Worm (Caenorhabditis elegans) whole organism, mixed stage, embryonic: Measurements from ENCODE around the gene sea-2.

Experiments used
- M03D4.4 ChIP-seq: sonication (generic microtip); optimal IDR thresholded peaks from 2 replicates; lab custom pipeline; 2017; ENCODE audit warnings: mild to moderate bottlenecking, missing genetic modification characterization, missing compliant biosample characterization
- bed-3 ChIP-seq: fragments of 200-800 bp; sonication (Bioruptor generic); optimal IDR thresholded peaks from 3 replicates; lab custom pipeline; 2018; ENCODE audit warnings: mild to moderate bottlenecking, missing genetic modification characterization, moderate library complexity, missing compliant biosample characterization
- blmp-1 ChIP-seq: fragments of 150-350 bp; optimal IDR thresholded peaks from 2 replicates; lab custom pipeline; 2014; ENCODE audit warnings: missing biosample characterization, missing genetic modification characterization
- ceh-39 ChIP-seq: fragments of 150-350 bp; optimal IDR thresholded peaks from 2 replicates; lab custom pipeline; 2014; ENCODE audit warnings: missing biosample characterization, missing genetic modification characterization
- ceh-43 ChIP-seq: fragments of 200-800 bp; sonication (Bioruptor generic); optimal IDR thresholded peaks from 2 replicates; lab custom pipeline; 2018; ENCODE audit warnings: mild to moderate bottlenecking, missing genetic modification characterization, moderate library complexity, missing compliant biosample characterization
- ceh-83 ChIP-seq: fragments of 200-800 bp; sonication (Bioruptor generic); optimal IDR thresholded peaks from 2 replicates; lab custom pipeline; 2018; ENCODE audit warnings: mild to moderate bottlenecking, missing genetic modification characterization, missing compliant biosample characterization
- ces-1 ChIP-seq: fragments of 150-350 bp; optimal IDR thresholded peaks from 2 replicates; lab custom pipeline; 2014; ENCODE audit warnings: missing biosample characterization, missing genetic modification reagents, missing genetic modification characterization
- cnd-1 ChIP-seq: fragments of 200-800 bp; sonication (Bioruptor generic); optimal IDR thresholded peaks from 2 replicates; lab custom pipeline; 2018; ENCODE audit warnings: mild to moderate bottlenecking, missing genetic modification characterization, missing compliant biosample characterization
- drap-1 ChIP-seq: fragments of 200-800 bp; sonication (Bioruptor generic); optimal IDR thresholded peaks from 3 replicates; lab custom pipeline; 2018; ENCODE audit warnings: mild to moderate bottlenecking, missing genetic modification characterization, missing compliant biosample characterization
- elt-1 ChIP-seq: sonication (generic microtip); optimal IDR thresholded peaks from 2 replicates; lab custom pipeline; 2017; ENCODE audit warnings: missing genetic modification characterization, mild to moderate bottlenecking, missing compliant biosample characterization, antibody characterized with exemption, moderate library complexity, borderline replicate concordance; ENCODE audit not compliant: insufficient read depth
- elt-3 ChIP-seq: fragments of 150-350 bp; optimal IDR thresholded peaks from 2 replicates; lab custom pipeline; 2014; ENCODE audit warnings: missing biosample characterization, missing genetic modification characterization
- flh-1 ChIP-seq: fragments of 200-800 bp; sonication (Bioruptor generic); optimal IDR thresholded peaks from 2 replicates; lab custom pipeline; 2018; ENCODE audit warnings: mild to moderate bottlenecking, missing genetic modification characterization, moderate library complexity, missing compliant biosample characterization
- ham-2 ChIP-seq: fragments of 200-800 bp; sonication (Bioruptor generic); optimal IDR thresholded peaks from 2 replicates; lab custom pipeline; 2018; ENCODE audit warnings: mild to moderate bottlenecking, missing genetic modification characterization, missing compliant biosample characterization
- hlh-1 ChIP-seq: fragments of 150-350 bp; optimal IDR thresholded peaks from 2 replicates; lab custom pipeline; 2014; ENCODE audit warnings: missing biosample characterization, missing genetic modification reagents, missing genetic modification characterization
- lin-13 ChIP-seq: fragments of 150-350 bp; optimal IDR thresholded peaks from 2 replicates; lab custom pipeline; 2014; ENCODE audit warnings: missing biosample characterization, missing genetic modification characterization
- lsy-2 ChIP-seq: fragments of 150-350 bp; optimal IDR thresholded peaks from 2 replicates; lab custom pipeline; 2014; ENCODE audit warnings: missing biosample characterization, missing genetic modification characterization
- mab-5 ChIP-seq: fragments of 150-350 bp; optimal IDR thresholded peaks from 2 replicates; lab custom pipeline; 2014; ENCODE audit warnings: missing biosample characterization, missing genetic modification characterization
- mep-1 ChIP-seq: fragments of 150-350 bp; optimal IDR thresholded peaks from 2 replicates; lab custom pipeline; 2017; ENCODE audit warnings: missing biosample characterization, missing genetic modification reagents, missing genetic modification characterization, inconsistent platforms
- mls-2 ChIP-seq: sonication (generic microtip); optimal IDR thresholded peaks from 2 replicates; lab custom pipeline; 2016; ENCODE audit warnings: mild to moderate bottlenecking, missing genetic modification characterization, moderate library complexity, missing compliant biosample characterization
- nhr-12 ChIP-seq: fragments of 150-350 bp; optimal IDR thresholded peaks from 2 replicates; lab custom pipeline; 2014; ENCODE audit warnings: missing biosample characterization, missing genetic modification characterization
- nhr-2 ChIP-seq: fragments of 150-350 bp; optimal IDR thresholded peaks from 2 replicates; lab custom pipeline; 2014; ENCODE audit warnings: missing biosample characterization, missing genetic modification characterization
- nhr-237 ChIP-seq: fragments of 150-350 bp; optimal IDR thresholded peaks from 2 replicates; lab custom pipeline; 2014; ENCODE audit warnings: missing biosample characterization, missing genetic modification characterization
- nhr-28 ChIP-seq: fragments of 150-350 bp; optimal IDR thresholded peaks from 2 replicates; lab custom pipeline; 2014; ENCODE audit warnings: missing biosample characterization, missing genetic modification characterization
- nhr-76 ChIP-seq: sonication (generic microtip); optimal IDR thresholded peaks from 2 replicates; lab custom pipeline; 2017; ENCODE audit warnings: missing biosample characterization, missing genetic modification characterization
- pha-4 ChIP-seq: fragments of 150-350 bp; optimal IDR thresholded peaks from 2 replicates; lab custom pipeline; 2018; ENCODE audit warnings: missing biosample characterization, missing genetic modification reagents, missing genetic modification characterization
- sem-2 ChIP-seq: fragments of 200-800 bp; sonication (Bioruptor generic); optimal IDR thresholded peaks from 2 replicates; lab custom pipeline; 2018; ENCODE audit warnings: mild to moderate bottlenecking, missing genetic modification characterization, missing compliant biosample characterization
- snpc-4 ChIP-seq: fragments of 150-350 bp; optimal IDR thresholded peaks from 2 replicates; lab custom pipeline; 2014; ENCODE audit warnings: missing biosample characterization, missing genetic modification characterization
- sptf-1 ChIP-seq: sonication (generic microtip); optimal IDR thresholded peaks from 2 replicates; lab custom pipeline; 2017; ENCODE audit warnings: mild to moderate bottlenecking, missing genetic modification characterization, moderate library complexity, missing compliant biosample characterization
- tbx-8 ChIP-seq: fragments of 200-800 bp; sonication (Bioruptor generic); optimal IDR thresholded peaks from 2 replicates; lab custom pipeline; 2018; ENCODE audit warnings: mild to moderate bottlenecking, missing genetic modification characterization, moderate library complexity, missing compliant biosample characterization
- unc-120 ChIP-seq: sonication (generic microtip); optimal IDR thresholded peaks from 2 replicates; lab custom pipeline; 2017; ENCODE audit warnings: missing genetic modification characterization, missing compliant biosample characterization; ENCODE audit not compliant: poor library complexity, severe bottlenecking
- unc-39 ChIP-seq: fragments of 150-350 bp; optimal IDR thresholded peaks from 2 replicates; lab custom pipeline; 2014; ENCODE audit warnings: missing biosample characterization, missing genetic modification characterization
- unc-62 ChIP-seq: fragments of 150-350 bp; optimal IDR thresholded peaks from 2 replicates; lab custom pipeline; 2014; ENCODE audit warnings: missing biosample characterization, missing genetic modification reagents, missing genetic modification characterization
- zip-8 ChIP-seq: fragments of 150-350 bp; optimal IDR thresholded peaks from 2 replicates; lab custom pipeline; 2014; ENCODE audit warnings: missing biosample characterization, missing genetic modification characterization

The sea-2 gene

ce11 chrII:3908135-3908534 lies 42.0 kb upstream of the sea-2 start:
- TF ChIP-seq blmp-1 (tag; lab: Kevin White, UChicago) (no peak), nhr-28 (tag; lab: Kevin White, UChicago) (no peak), mep-1 (no peak), zip-8 (no peak), nhr-2 (no peak)

ce11 chrII:3909301-3909700 lies 40.9 kb upstream of the sea-2 start:
- TF ChIP-seq drap-1 (no peak), nhr-28 (tag; lab: Kevin White, UChicago) (no peak), mls-2 (tag; lab: Kevin White, UChicago) (no peak), cnd-1 (tag; lab: Kevin White, UChicago) (no peak), ham-2 (GFP tag; lab: Kevin White, UChicago) (no peak), elt-3 (tag; lab: Kevin White, UChicago) (no peak)

- no peak for TF ChIP-seq ceh-43
- TF ChIP-seq elt-3 (tag; lab: Kevin White, UChicago) = no peak
- TF ChIP-seq ceh-39 = no peak
- TF ChIP-seq mls-2 (tag; lab: Kevin White, UChicago) = no peak
- no peak for TF ChIP-seq ham-2 (GFP tag; lab: Kevin White, UChicago)
- no peak for TF ChIP-seq drap-1
- no peak for TF ChIP-seq nhr-2
- TF ChIP-seq snpc-4 (tag; lab: Kevin White, UChicago) = no peak
- no peak for TF ChIP-seq lin-13
- TF ChIP-seq mep-1 = no peak
- TF ChIP-seq ceh-83 (GFP tag; lab: Kevin White, UChicago) = no peak
- no peak for TF ChIP-seq pha-4 (tag; lab: Kevin White, UChicago)
- TF ChIP-seq unc-39 (tag; lab: Kevin White, UChicago) = no peak
- TF ChIP-seq, all 35 proteins: peak for 0
Observed at ce11 chrII:3910737-3911136, 39.4 kb upstream of the sea-2 start, which contains the start of gene bcmo-2. Gene bcmo-2, minus strand, starts transcription at chrII:3910837.

ce11 chrII:3911284-3911683 lies 38.9 kb upstream of the sea-2 start:
- no peak for TF ChIP-seq sptf-1 (tag; lab: Kevin White, UChicago)
- TF ChIP-seq drap-1 = no peak
- no peak for TF ChIP-seq flh-1 (GFP tag; lab: Kevin White, UChicago)
- TF ChIP-seq ces-1 (GFP tag; lab: Kevin White, UChicago) = no peak
- TF ChIP-seq cnd-1 (tag; lab: Kevin White, UChicago) = no peak
- no peak for TF ChIP-seq nhr-2
- no peak for TF ChIP-seq unc-62 (GFP tag; lab: Kevin White, UChicago)
- TF ChIP-seq unc-39 (tag; lab: Kevin White, UChicago) = no peak
- TF ChIP-seq pha-4 (tag; lab: Kevin White, UChicago) = no peak
- TF ChIP-seq nhr-12 (tag; lab: Kevin White, UChicago) = no peak
- no peak for TF ChIP-seq nhr-237 (tag; lab: Kevin White, UChicago)
- TF ChIP-seq M03D4.4 (tag; lab: Kevin White, UChicago) = no peak
- no peak for TF ChIP-seq lin-13
- TF ChIP-seq elt-3 (tag; lab: Kevin White, UChicago) = no peak

- TF ChIP-seq nhr-2 (no peak), tbx-8 (no peak), ces-1 (GFP tag; lab: Kevin White, UChicago) (no peak), nhr-12 (tag; lab: Kevin White, UChicago) (no peak), ham-2 (GFP tag; lab: Kevin White, UChicago) (no peak), ceh-83 (GFP tag; lab: Kevin White, UChicago) (no peak), elt-1 (tag; lab: Kevin White, UChicago) (no peak), drap-1 (no peak), mep-1 (no peak), unc-39 (tag; lab: Kevin White, UChicago) (no peak), hlh-1 (no peak), ceh-43 (no peak), bed-3 (GFP tag; lab: Kevin White, UChicago) (no peak)
Observed at ce11 chrII:3911716-3912115, 38.5 kb upstream of the sea-2 start, which contains the start of gene F53C3.1. Gene F53C3.1, plus strand, starts transcription at chrII:3912016.

- no peak for TF ChIP-seq lsy-2 (tag; lab: Kevin White, UChicago)
- no peak for TF ChIP-seq bed-3 (GFP tag; lab: Kevin White, UChicago)
- no peak for TF ChIP-seq ham-2 (GFP tag; lab: Kevin White, UChicago)
- no peak for TF ChIP-seq pha-4 (tag; lab: Kevin White, UChicago)
- TF ChIP-seq sem-2 (GFP tag; lab: Kevin White, UChicago) = no peak
- no peak for TF ChIP-seq unc-39 (tag; lab: Kevin White, UChicago)
- TF ChIP-seq nhr-237 (tag; lab: Kevin White, UChicago) = no peak
- TF ChIP-seq ceh-83 (GFP tag; lab: Kevin White, UChicago) = no peak
- no peak for TF ChIP-seq nhr-76 (tag; lab: Kevin White, UChicago)
- TF ChIP-seq tbx-8 = no peak
- TF ChIP-seq elt-1 (tag; lab: Kevin White, UChicago) = no peak
- TF ChIP-seq nhr-12 (tag; lab: Kevin White, UChicago) = no peak
- TF ChIP-seq blmp-1 (tag; lab: Kevin White, UChicago) = no peak
- TF ChIP-seq mab-5 (tag; lab: Kevin White, UChicago) = no peak
- no peak for TF ChIP-seq snpc-4 (tag; lab: Kevin White, UChicago)
- no peak for TF ChIP-seq ceh-43
- TF ChIP-seq unc-120 (tag; lab: Kevin White, UChicago) = no peak
Observed at ce11 chrII:3913673-3914072, 36.5 kb upstream of the sea-2 start.
